Worm (Caenorhabditis elegans): ENCODE measurements around the gene aff-1.

aff-1 gene

ce11 chrII:6816324-6816723 lies 47.2 kb downstream of the aff-1 start:
- TF ChIP-seq klf-2 (GFP tag; conservative IDR thresholded peaks at IDR 0.05) (no peak), T22C8.4 (GFP tag; IDR thresholded peaks at IDR 0.05) (no peak), ztf-29 (GFP tag; IDR thresholded peaks at IDR 0.05) (no peak), flt-1 (GFP tag; IDR thresholded peaks at IDR 0.05) (no peak), ztf-23 (GFP tag; IDR thresholded peaks at IDR 0.05) (no peak), cog-1 (tag; optimal IDR thresholded peaks at IDR 0.05) (no peak)

ce11 chrII:6812514-6812913 lies 51.0 kb downstream of the aff-1 start:
- no peak for TF ChIP-seq ztf-23 (GFP tag; IDR thresholded peaks at IDR 0.05)
- TF ChIP-seq flt-1 (GFP tag; IDR thresholded peaks at IDR 0.05) = no peak
- no peak for TF ChIP-seq med-1 (GFP tag; optimal IDR thresholded peaks at IDR 0.05; ENCODE audit: insufficient read depth)
- no peak for TF ChIP-seq ref-1 (GFP tag; conservative IDR thresholded peaks at IDR 0.05)
- TF ChIP-seq T22C8.4 (GFP tag; IDR thresholded peaks at IDR 0.05) = no peak
- no peak for TF ChIP-seq klf-2 (GFP tag; conservative IDR thresholded peaks at IDR 0.05)
- no peak for TF ChIP-seq cog-1 (tag; optimal IDR thresholded peaks at IDR 0.05)
- TF ChIP-seq ztf-29 (GFP tag; IDR thresholded peaks at IDR 0.05) = no peak
- TF ChIP-seq tab-1 (GFP tag; IDR thresholded peaks at IDR 0.05) = no peak

ce11 chrII:6810663-6811062 lies 52.9 kb downstream of the aff-1 start, which contains the start of gene snt-1:
TSS of gene snt-1 (plus strand) at chrII:6810963.
- no peak for TF ChIP-seq T22C8.4 (GFP tag; IDR thresholded peaks at IDR 0.05)

All from whole organism, midembryonic.